Fruit fly (Drosophila melanogaster) Kc167 (cell line): ENCODE data around the gene RpL37A.

ENCODE experiments used
- Myc ChIP-seq: fragments of >200 bp; optimal IDR thresholded peaks from 2 replicates; lab custom pipeline; 2017; ENCODE audit warnings: missing external identifiers
- Sin3A ChIP-seq: fragments of >200 bp; optimal IDR thresholded peaks from 2 replicates; lab custom pipeline; 2018; ENCODE audit warnings: missing external identifiers
- h ChIP-seq: fragments of >200 bp; optimal IDR thresholded peaks from 3 replicates; lab custom pipeline; 2018; ENCODE audit warnings: missing external identifiers
- insv ChIP-seq: fragments of >200 bp; optimal IDR thresholded peaks from 3 replicates; lab custom pipeline; 2018; ENCODE audit warnings: missing external identifiers
- psq ChIP-seq: fragments of >200 bp; optimal IDR thresholded peaks from 2 replicates; lab custom pipeline; 2017; ENCODE audit warnings: missing external identifiers
- ttk ChIP-seq: sonication (Bioruptor generic); optimal IDR thresholded peaks from 2 replicates; lab custom pipeline; 2017; ENCODE audit warnings: missing external identifiers

RpL37A gene

DNA sequence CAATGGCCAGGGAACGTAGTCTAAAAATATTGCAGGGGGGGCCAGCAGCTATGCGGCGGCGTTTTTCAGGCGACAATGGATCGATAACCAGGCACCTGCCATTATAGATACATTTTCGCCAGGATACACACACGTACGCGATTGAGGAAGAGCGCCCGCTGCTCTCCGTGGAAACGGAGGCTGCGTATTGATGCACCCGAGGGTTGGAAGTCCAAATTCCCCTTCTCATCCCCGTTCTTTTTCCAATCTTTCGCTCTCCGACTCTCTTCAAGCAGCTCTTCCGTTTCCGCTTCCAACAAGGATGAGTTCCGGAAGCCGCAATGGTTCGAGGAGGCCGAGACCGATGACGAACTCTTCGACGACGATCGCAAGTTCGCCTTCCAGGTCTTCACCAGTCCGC lies 26.0 kb downstream of the RpL37A start:
- TF ChIP-seq psq (lab: Kevin White, UChicago) (no peak), Sin3A (lab: Kevin White, UChicago) (no peak), h (lab: Kevin White, UChicago) (no peak)

DNA sequence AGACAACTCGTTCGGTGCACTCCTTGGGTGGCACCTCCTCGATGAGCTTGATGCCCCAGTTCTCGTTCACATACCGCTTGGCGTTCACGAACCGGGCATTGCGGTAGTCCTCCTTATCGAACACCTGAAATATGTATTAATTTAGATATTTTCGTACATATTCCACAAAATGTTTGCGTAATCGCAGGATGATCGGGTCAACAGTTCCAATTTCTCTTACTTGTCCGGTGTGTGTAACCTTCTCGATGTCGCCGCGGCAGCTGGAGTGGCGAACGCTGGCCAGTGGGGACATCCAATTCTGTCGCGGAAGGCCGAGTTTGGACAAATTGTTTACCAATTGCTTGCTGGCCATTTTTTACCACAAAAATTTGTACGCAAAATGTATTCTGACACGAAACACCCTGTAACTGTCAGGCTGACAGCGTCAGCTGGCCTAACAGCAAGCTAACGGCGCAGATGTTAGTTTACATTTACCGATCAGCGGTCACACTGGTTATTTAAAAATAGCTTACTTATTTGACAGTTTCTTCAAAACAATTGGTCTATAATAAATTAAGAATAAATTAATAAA lies 29.1 kb downstream of the RpL37A start, which contains the start of gene ND-13A:
ND-13A (minus strand) TSS at position 499 of the 571 bp plus-strand sequence.
- TF ChIP-seq Sin3A (lab: Kevin White, UChicago) (no peak), psq (lab: Kevin White, UChicago) (no peak), h (lab: Kevin White, UChicago) (no peak), Myc (no peak), ttk (lab: Kevin White, UChicago) (no peak), insv (lab: Kevin White, UChicago) (no peak)

DNA sequence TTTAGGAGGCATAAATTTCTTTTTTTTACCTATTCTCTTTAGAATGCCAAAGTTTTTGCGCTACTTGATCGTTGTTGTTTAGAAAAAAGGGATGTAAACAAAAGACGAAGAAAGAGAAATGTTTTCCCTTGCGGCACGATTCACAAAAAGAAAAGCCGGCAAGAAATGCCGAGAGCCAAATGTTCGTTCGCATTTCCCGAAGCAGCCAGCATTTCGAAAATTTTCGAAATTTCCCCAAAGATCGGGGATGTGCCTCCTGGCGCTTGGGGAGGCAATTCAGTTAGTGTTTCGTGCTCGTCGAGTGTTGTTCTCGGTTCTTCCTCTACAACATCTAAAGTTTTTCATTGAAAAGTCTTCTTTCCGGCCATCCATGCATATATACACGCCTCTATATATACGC lies 29.8 kb downstream of the RpL37A start, which contains the start of gene Msp300:
Msp300 (plus strand) TSS at position 301 of the 400 bp plus-strand sequence.
- TF ChIP-seq Myc (no peak), Sin3A (lab: Kevin White, UChicago) (no peak), ttk (lab: Kevin White, UChicago) (no peak), psq (lab: Kevin White, UChicago) (no peak), insv (lab: Kevin White, UChicago) (no peak), h (lab: Kevin White, UChicago) (no peak)

DNA sequence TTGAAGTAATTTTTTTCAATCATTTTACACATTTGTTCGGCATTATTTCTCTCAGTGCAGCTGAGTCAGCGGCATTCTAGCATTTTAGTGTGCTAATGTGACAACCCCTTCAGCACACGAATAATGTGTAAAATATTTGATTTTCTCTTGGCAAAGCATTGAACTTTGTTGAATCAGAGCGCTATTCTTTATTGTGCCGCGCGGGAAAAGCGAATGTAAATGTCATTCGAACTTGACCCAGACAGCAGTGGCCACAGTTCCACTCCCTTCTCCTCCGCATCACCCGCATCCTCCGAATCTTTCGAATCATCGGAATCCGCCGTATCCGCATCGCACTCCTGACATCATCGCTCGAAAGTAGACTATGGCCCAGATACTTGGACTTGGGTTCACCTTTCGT lies 33.0 kb downstream of the RpL37A start:
- TF ChIP-seq ttk (lab: Kevin White, UChicago) (no peak), psq (lab: Kevin White, UChicago) (no peak), Myc (no peak), insv (lab: Kevin White, UChicago) (no peak), h (lab: Kevin White, UChicago) (no peak), Sin3A (lab: Kevin White, UChicago) (no peak)

DNA sequence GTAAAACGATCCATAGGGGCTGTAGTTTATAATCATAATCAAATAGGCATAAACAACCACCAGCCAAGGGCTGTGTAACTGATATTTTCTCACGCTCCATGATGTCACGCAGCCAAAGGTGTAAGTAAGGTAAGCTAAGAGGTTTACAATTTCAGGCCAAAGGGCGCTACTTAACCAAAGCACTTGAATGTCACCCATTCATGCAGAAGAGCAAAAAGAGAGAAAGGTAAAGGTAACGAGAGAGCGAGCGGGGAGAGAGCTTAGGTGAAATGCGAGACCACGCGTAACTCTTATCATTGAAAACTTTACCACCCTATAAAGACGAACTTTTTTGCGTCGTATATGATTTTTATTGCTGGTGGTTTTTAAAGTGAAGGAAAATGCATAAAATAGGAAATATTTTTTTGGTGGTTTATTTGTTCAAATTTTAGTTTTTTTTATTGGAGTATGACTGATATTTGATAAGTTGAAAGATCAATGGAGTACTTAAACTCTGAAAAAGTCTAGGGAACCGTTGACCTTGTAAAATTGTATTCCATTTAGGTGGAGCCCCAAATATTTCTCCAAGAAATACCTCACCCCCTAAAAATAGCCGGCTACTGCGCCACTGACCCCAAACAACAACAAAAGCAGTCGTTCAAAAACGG lies 37.0 kb downstream of the RpL37A start:
- TF ChIP-seq ttk (lab: Kevin White, UChicago): no peak
- no peak for TF ChIP-seq h (lab: Kevin White, UChicago)
- TF ChIP-seq insv (lab: Kevin White, UChicago): no peak
- TF ChIP-seq Myc: no peak
- no peak for TF ChIP-seq psq (lab: Kevin White, UChicago)
- TF ChIP-seq Sin3A (lab: Kevin White, UChicago): no peak

DNA sequence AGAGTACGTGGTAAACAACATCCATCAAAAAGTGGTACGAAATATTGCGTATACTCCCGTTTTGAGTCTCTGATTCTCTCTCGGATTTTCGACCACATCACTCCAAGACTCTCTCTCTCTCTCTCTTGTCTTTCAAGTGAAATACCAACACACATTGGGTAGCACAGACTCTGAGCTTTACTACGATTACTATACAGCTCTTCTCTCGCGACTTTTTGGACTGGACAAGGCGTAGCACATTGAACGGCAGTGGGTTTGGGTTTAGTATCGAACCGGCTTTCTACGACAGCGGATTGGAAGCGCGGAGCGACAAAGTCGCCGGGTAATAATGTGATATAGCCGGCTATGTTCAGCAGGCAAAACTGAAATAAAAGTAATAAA lies 37.5 kb downstream of the RpL37A start:
- TF ChIP-seq insv (lab: Kevin White, UChicago): no peak
- no peak for TF ChIP-seq h (lab: Kevin White, UChicago)
- no peak for TF ChIP-seq Sin3A (lab: Kevin White, UChicago)
- no peak for TF ChIP-seq psq (lab: Kevin White, UChicago)
- no peak for TF ChIP-seq ttk (lab: Kevin White, UChicago)
- TF ChIP-seq Myc: no peak

DNA sequence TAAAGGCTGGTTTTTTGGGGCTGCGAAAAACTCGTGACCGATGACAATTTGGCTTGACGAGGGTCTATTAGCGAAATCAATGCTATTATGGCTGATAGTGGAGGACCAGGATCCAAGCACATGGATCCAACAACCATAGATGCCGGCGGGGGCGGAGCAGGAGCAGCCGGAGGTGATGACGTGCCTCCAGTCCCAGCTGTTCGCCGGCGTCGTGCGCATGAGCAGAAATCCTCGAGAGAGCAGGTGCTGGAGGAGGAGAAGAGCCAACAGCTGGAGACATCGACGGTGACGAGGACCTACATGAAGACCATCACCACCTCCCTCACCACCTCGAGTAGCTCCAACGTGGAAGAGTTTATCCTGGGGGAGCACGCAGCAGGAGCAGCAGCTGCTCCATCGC lies 38.3 kb downstream of the RpL37A start:
- TF ChIP-seq insv (lab: Kevin White, UChicago) (no peak), Myc (no peak), h (lab: Kevin White, UChicago) (no peak), ttk (lab: Kevin White, UChicago) (no peak), psq (lab: Kevin White, UChicago) (no peak), Sin3A (lab: Kevin White, UChicago) (no peak)

DNA sequence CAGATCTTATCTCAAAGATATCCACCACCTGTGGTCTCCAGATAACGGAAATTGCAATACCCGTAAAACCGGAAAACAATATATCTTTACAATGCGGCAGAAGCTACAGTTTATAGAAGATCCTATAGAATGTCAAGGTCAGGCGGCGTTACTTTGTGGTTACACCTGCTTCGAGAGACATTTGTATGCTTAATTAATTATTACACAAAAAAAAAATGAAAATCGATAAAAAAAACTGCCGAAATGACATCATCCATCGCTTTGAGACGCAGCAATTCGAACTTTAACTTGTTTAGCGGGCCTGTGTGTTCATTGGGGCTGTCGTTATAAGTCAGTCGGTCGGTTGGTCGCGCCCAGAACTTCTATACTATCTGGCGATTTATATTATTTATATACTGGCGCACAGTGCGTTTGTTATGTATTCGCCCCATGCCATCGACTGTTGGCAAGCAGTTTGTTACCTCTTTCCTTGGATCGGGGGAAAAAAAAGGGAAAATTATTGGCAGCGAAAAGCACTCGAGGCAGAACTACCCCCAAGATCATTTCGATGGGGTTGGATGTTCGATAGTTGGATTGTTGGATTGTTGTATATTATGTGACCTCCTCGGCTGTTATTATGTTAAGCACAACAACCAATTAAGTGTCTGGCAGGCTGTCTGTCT lies 40.6 kb downstream of the RpL37A start:
- TF ChIP-seq h (lab: Kevin White, UChicago): no peak
- no peak for TF ChIP-seq insv (lab: Kevin White, UChicago)
- TF ChIP-seq Sin3A (lab: Kevin White, UChicago): no peak
- TF ChIP-seq Myc: no peak
- no peak for TF ChIP-seq psq (lab: Kevin White, UChicago)
- TF ChIP-seq ttk (lab: Kevin White, UChicago): no peak

DNA sequence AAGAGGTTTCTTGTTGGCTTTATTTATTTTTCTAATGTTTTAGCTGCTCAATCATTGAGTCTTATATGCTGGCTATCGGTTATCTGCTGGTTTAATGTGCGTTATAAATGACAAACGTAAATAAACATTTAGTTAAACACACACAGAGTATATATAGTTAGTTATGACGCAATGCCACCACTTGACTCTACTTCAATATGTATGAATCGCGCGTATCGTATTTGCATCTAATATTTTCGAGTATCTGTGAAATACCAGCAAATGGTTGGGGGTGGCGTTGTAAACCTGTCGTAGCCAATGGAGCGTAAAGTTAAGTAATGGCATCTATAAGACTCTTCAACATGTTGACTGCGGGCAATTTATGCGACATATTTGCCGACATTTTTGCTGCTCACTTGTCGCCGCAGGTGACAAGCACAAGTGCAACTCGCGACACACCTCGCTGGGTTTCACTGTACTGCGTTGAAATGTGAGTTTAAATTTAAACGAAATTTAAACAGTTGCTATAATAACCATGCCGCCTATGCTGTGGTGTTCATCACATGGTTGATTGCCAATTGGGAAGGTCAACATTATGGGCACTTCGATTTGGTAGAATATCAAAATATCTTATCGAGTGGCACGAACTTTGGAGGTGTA lies 42.8 kb downstream of the RpL37A start:
- TF ChIP-seq h (lab: Kevin White, UChicago): no peak
- no peak for TF ChIP-seq Sin3A (lab: Kevin White, UChicago)
- no peak for TF ChIP-seq ttk (lab: Kevin White, UChicago)
- no peak for TF ChIP-seq insv (lab: Kevin White, UChicago)
- no peak for TF ChIP-seq psq (lab: Kevin White, UChicago)
- TF ChIP-seq Myc: no peak

DNA sequence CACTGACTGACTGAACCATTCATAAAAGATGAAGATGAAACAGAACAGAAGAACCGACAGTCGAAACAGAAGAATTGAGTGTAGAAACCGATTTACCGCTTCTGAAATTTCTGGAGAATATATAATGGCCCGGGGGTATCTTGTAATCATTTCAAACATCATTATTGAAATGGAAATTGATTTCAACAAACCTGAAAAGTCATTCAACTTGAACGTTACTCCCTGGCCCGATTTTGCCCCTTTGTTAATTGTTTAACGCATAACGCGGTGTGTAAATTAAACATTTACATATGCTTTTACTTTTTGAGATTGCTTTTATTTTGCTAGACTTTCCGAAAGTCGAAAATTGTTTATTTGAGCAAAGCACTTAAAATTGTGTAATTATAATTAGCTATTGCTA lies 44.1 kb downstream of the RpL37A start:
- TF ChIP-seq ttk (lab: Kevin White, UChicago): no peak
- no peak for TF ChIP-seq h (lab: Kevin White, UChicago)
- no peak for TF ChIP-seq psq (lab: Kevin White, UChicago)
- no peak for TF ChIP-seq Myc
- no peak for TF ChIP-seq Sin3A (lab: Kevin White, UChicago)
- no peak for TF ChIP-seq insv (lab: Kevin White, UChicago)

DNA sequence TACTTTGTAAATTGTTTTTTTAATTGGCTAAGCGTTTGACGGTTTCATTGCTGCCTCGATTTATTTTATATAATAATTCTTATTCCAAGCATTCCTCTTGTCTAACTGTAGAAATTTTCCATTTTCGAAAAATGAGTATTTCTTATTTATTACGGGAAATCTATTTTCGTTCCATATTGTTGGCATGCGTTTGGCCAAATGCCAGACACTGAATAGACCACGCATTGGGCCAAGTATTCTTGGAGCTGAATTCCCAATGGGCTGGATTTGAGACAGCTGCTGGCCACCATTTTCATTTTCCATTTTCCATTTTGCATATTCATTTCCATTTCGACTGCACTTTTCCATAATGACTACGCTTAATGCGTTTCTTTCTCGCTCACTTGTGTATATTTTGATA lies 45.7 kb downstream of the RpL37A start:
- TF ChIP-seq Myc: no peak
- TF ChIP-seq Sin3A (lab: Kevin White, UChicago): no peak
- no peak for TF ChIP-seq psq (lab: Kevin White, UChicago)
- no peak for TF ChIP-seq h (lab: Kevin White, UChicago)
- TF ChIP-seq insv (lab: Kevin White, UChicago): no peak
- TF ChIP-seq ttk (lab: Kevin White, UChicago): no peak
